Worm (Caenorhabditis elegans): ENCODE data around the gene srb-17.

- TF ChIP-seq ama-1 (optimal IDR thresholded peaks at IDR 0.05), result no peak
- TF ChIP-seq hmbx-1 (tag; optimal IDR thresholded peaks at IDR 0.05), result no peak
- no peak for TF ChIP-seq tbx-37 (GFP tag; conservative IDR thresholded peaks at IDR 0.05)
- TF ChIP-seq hmg-4 (GFP tag; optimal IDR thresholded peaks at IDR 0.05), result no peak
- no peak for TF ChIP-seq B0310.2 (tag; optimal IDR thresholded peaks at IDR 0.05)
- no peak for TF ChIP-seq hnd-1 (tag; optimal IDR thresholded peaks at IDR 0.05)
- TF ChIP-seq flt-1 (GFP tag; IDR thresholded peaks at IDR 0.05), result no peak
Observed at ce11 chrIV:10468662-10469061, 11.6 kb upstream of the srb-17 start.

Data from whole organism, early embryonic.